Fruit fly (Drosophila melanogaster) whole organism, embryonic: ENCODE measurements around the gene CG42792.

Experiments
- BtbVII ChIP-seq: fragments of 200-800 bp; sonication (Bioruptor generic); optimal IDR thresholded peaks from 3 replicates; lab custom pipeline; 2017; ENCODE audit warnings: missing biosample characterization, mild to moderate bottlenecking, missing genetic modification characterization
- CG10147 ChIP-seq: fragments of 200-800 bp; sonication (Bioruptor generic); optimal IDR thresholded peaks from 2 replicates; lab custom pipeline; 2019; ENCODE audit warnings: missing biosample characterization, mild to moderate bottlenecking, missing genetic modification characterization, moderate library complexity
- CG10366 ChIP-seq: fragments of 200-800 bp; sonication (Bioruptor generic); IDR thresholded peaks from 2 replicates; pipeline ENCODE4 v1.3.6; 2022; ENCODE audit warnings: missing biosample characterization, missing genetic modification characterization
- CG11456 ChIP-seq: fragments of 200-800 bp; sonication (Bioruptor generic); IDR thresholded peaks from 3 replicates; pipeline ENCODE4 v1.3.6; 2022; ENCODE audit warnings: missing biosample characterization, missing genetic modification characterization
- CG11696 ChIP-seq: fragments of 200-800 bp; sonication (Bioruptor generic); IDR thresholded peaks from 2 replicates; pipeline ENCODE4 v1.3.6; 2022; ENCODE audit warnings: missing biosample characterization, missing genetic modification characterization
- CG11723 ChIP-seq: fragments of 200-800 bp; sonication (Bioruptor generic); optimal IDR thresholded peaks from 2 replicates; lab custom pipeline; 2017; ENCODE audit warnings: missing biosample characterization, mild to moderate bottlenecking, missing genetic modification characterization
- CG12769 ChIP-seq: fragments of 200-800 bp; sonication (Bioruptor generic); optimal IDR thresholded peaks from 2 replicates; lab custom pipeline; 2019; ENCODE audit warnings: missing biosample characterization, mild to moderate bottlenecking, missing genetic modification characterization, moderate library complexity
- CG13624 ChIP-seq: fragments of 200-800 bp; sonication (Bioruptor generic); optimal IDR thresholded peaks from 2 replicates; lab custom pipeline; 2016; ENCODE audit warnings: missing biosample characterization, missing genetic modification characterization
- CG15011 ChIP-seq: fragments of 200-800 bp; sonication (Bioruptor generic); optimal IDR thresholded peaks from 3 replicates; lab custom pipeline; 2018; ENCODE audit warnings: missing biosample characterization, mild to moderate bottlenecking, missing genetic modification characterization
- CG16815 ChIP-seq: fragments of 200-800 bp; sonication (Bioruptor generic); optimal IDR thresholded peaks from 3 replicates; lab custom pipeline; 2017; ENCODE audit warnings: missing biosample characterization, mild to moderate bottlenecking, missing genetic modification characterization
- CG17361 ChIP-seq: fragments of 200-800 bp; sonication (Bioruptor generic); IDR thresholded peaks from 3 replicates; pipeline ENCODE4 v1.3.6; 2022; ENCODE audit warnings: missing biosample characterization, missing genetic modification characterization
- CG17802 ChIP-seq: fragments of 200-800 bp; sonication (Bioruptor generic); optimal IDR thresholded peaks from 2 replicates; lab custom pipeline; 2018; ENCODE audit warnings: missing biosample characterization, mild to moderate bottlenecking, missing genetic modification characterization, moderate library complexity
- CG2875 ChIP-seq: fragments of 200-800 bp; sonication (Bioruptor generic); optimal IDR thresholded peaks from 2 replicates; lab custom pipeline; 2017; ENCODE audit warnings: missing biosample characterization, mild to moderate bottlenecking, missing genetic modification characterization, missing genetic modification reagents
- CG31224 ChIP-seq: fragments of 200-800 bp; sonication (Bioruptor generic); IDR thresholded peaks from 2 replicates; pipeline ENCODE4 v1.3.6; 2022; ENCODE audit warnings: missing biosample characterization, missing genetic modification characterization
- CG32767 ChIP-seq: fragments of 200-800 bp; sonication (Bioruptor generic); IDR thresholded peaks from 2 replicates; pipeline ENCODE4 v1.3.6; 2022; ENCODE audit warnings: missing biosample characterization, missing genetic modification characterization
- CG3847 ChIP-seq: fragments of 200-800 bp; sonication (Bioruptor generic); IDR thresholded peaks from 2 replicates; pipeline ENCODE4 v1.3.6; 2022; ENCODE audit warnings: missing biosample characterization, missing genetic modification characterization
- CG4328 ChIP-seq: fragments of 200-800 bp; sonication (Bioruptor generic); optimal IDR thresholded peaks from 3 replicates; lab custom pipeline; 2017; ENCODE audit warnings: missing biosample characterization, missing genetic modification reagents, missing genetic modification characterization
- CG5245 ChIP-seq: fragments of 200-800 bp; sonication (Bioruptor generic); optimal IDR thresholded peaks from 3 replicates; lab custom pipeline; 2016; ENCODE audit warnings: missing biosample characterization, missing genetic modification characterization
- CrebB ChIP-seq: fragments of 200-800 bp; sonication (Bioruptor generic); optimal IDR thresholded peaks from 3 replicates; lab custom pipeline; 2018; ENCODE audit warnings: missing biosample characterization, mild to moderate bottlenecking, missing genetic modification characterization
- E2f1 ChIP-seq: fragments of 200-800 bp; sonication (Bioruptor generic); IDR thresholded peaks from 2 replicates; pipeline ENCODE4 v1.3.6; 2022; ENCODE audit warnings: missing biosample characterization, missing genetic modification characterization
- E2f2 ChIP-seq: fragments of 200-800 bp; sonication (Bioruptor generic); IDR thresholded peaks from 2 replicates; pipeline ENCODE4 v1.3.6; 2022; ENCODE audit warnings: missing biosample characterization, missing genetic modification characterization
- H15 ChIP-seq: fragments of 200-800 bp; sonication (Bioruptor generic); IDR thresholded peaks from 3 replicates; pipeline ENCODE4 v1.3.6; 2022; ENCODE audit warnings: missing biosample characterization, missing genetic modification characterization
- HLHmδ ChIP-seq: fragments of 200-800 bp; sonication (Bioruptor generic); optimal IDR thresholded peaks from 2 replicates; lab custom pipeline; 2018; ENCODE audit warnings: missing biosample characterization, mild to moderate bottlenecking, missing genetic modification characterization, moderate library complexity
- Hey ChIP-seq: fragments of 200-800 bp; sonication (Bioruptor generic); optimal IDR thresholded peaks from 3 replicates; lab custom pipeline; 2018; ENCODE audit warnings: missing biosample characterization, mild to moderate bottlenecking, missing genetic modification characterization
- Hr51 ChIP-seq, 2 experiments: fragments of 200-800 bp; sonication (Bioruptor generic); optimal IDR thresholded peaks; 2 replicates in 1 of 2; 3 replicates in 1 of 2; lab custom pipeline; 2016 to 2018; ENCODE audit warnings: missing biosample characterization in 2 of 2, missing genetic modification characterization in 2 of 2, mild to moderate bottlenecking in 1 of 2, moderate library complexity in 1 of 2
- Myb ChIP-seq: fragments of 200-800 bp; sonication (Bioruptor generic); optimal IDR thresholded peaks from 2 replicates; lab custom pipeline; 2016; ENCODE audit warnings: missing biosample characterization, missing genetic modification characterization
- Nf-YA ChIP-seq: fragments of 200-800 bp; sonication (Bioruptor generic); IDR thresholded peaks from 2 replicates; pipeline ENCODE4 v1.3.6; 2022; ENCODE audit warnings: missing biosample characterization, missing genetic modification characterization
- Nf-YC ChIP-seq: fragments of 200-800 bp; optimal IDR thresholded peaks from 3 replicates; lab custom pipeline; 2019; ENCODE audit warnings: missing biosample characterization, mild to moderate bottlenecking, missing genetic modification characterization, moderate library complexity
- NfI ChIP-seq: fragments of 200-800 bp; sonication (Bioruptor generic); optimal IDR thresholded peaks from 3 replicates; lab custom pipeline; 2018; ENCODE audit warnings: missing biosample characterization, mild to moderate bottlenecking, missing genetic modification characterization, moderate library complexity
- Scr ChIP-seq: fragments of 200-800 bp; sonication (Bioruptor generic); IDR thresholded peaks from 2 replicates; pipeline ENCODE4 v1.3.6; 2022; ENCODE audit warnings: missing biosample characterization, missing genetic modification characterization; ENCODE audit not compliant: partially characterized antibody
- Usf ChIP-seq: fragments of 200-800 bp; sonication (Bioruptor generic); optimal IDR thresholded peaks from 2 replicates; lab custom pipeline; 2017; ENCODE audit warnings: missing genotype, missing biosample characterization, missing genetic modification characterization
- bcd ChIP-seq: fragments of 200-800 bp; sonication (Bioruptor generic); optimal IDR thresholded peaks from 2 replicates; lab custom pipeline; 2017; ENCODE audit warnings: missing biosample characterization, mild to moderate bottlenecking, missing genetic modification characterization
- crp ChIP-seq, 2 experiments: fragments of 200-800 bp; sonication (Bioruptor generic); optimal IDR thresholded peaks; 2 replicates in 1 of 2; 3 replicates in 1 of 2; lab custom pipeline; 2017; ENCODE audit warnings: missing biosample characterization in 2 of 2, missing genetic modification characterization in 2 of 2, mild to moderate bottlenecking in 1 of 2, moderate library complexity in 1 of 2
- gro ChIP-seq: fragments of 200-800 bp; sonication (Bioruptor generic); optimal IDR thresholded peaks from 2 replicates; lab custom pipeline; 2016; ENCODE audit warnings: missing biosample characterization, missing genetic modification characterization
- klu ChIP-seq: fragments of 200-800 bp; sonication (Bioruptor generic); IDR thresholded peaks from 2 replicates; pipeline ENCODE4 v1.3.6; 2022; ENCODE audit warnings: missing biosample characterization, missing genetic modification characterization
- lov ChIP-seq, 2 experiments: fragments of 200-800 bp in 1 of 2; fragments of >200 bp in 1 of 2; sonication (Bioruptor generic) in 1 of 2; IDR thresholded peaks in 1 of 2; optimal IDR thresholded peaks in 1 of 2; 2 replicates in 1 of 2; 3 replicates in 1 of 2; pipeline versions ENCODE4 v1.3.6 to Lab custom; 2017 to 2022; ENCODE audit warnings: missing biosample characterization in 1 of 2, missing genetic modification characterization in 1 of 2
- oc ChIP-seq: fragments of 200-800 bp; sonication (Bioruptor generic); optimal IDR thresholded peaks from 2 replicates; lab custom pipeline; 2018; ENCODE audit warnings: missing biosample characterization, mild to moderate bottlenecking, missing genetic modification characterization, moderate library complexity
- org-1 ChIP-seq: fragments of 200-800 bp; sonication (Bioruptor generic); optimal IDR thresholded peaks from 2 replicates; lab custom pipeline; 2017; ENCODE audit warnings: missing biosample characterization, missing genetic modification characterization
- pum ChIP-seq: fragments of 200-800 bp; sonication (Bioruptor generic); optimal IDR thresholded peaks from 2 replicates; lab custom pipeline; 2016; ENCODE audit warnings: missing biosample characterization, missing genetic modification characterization
- seq ChIP-seq: fragments of 200-800 bp; sonication (Bioruptor generic); IDR thresholded peaks from 2 replicates; pipeline ENCODE4 v1.3.6; 2022; ENCODE audit warnings: missing biosample characterization, missing genetic modification characterization
- tin ChIP-seq: fragments of 200-800 bp; sonication (Bioruptor generic); optimal IDR thresholded peaks from 3 replicates; lab custom pipeline; 2016; ENCODE audit warnings: missing biosample characterization, missing genetic modification characterization
- tio ChIP-seq: fragments of 200-800 bp; sonication (Bioruptor generic); optimal IDR thresholded peaks from 2 replicates; lab custom pipeline; 2017; ENCODE audit warnings: missing biosample characterization, missing genetic modification characterization, inconsistent platforms
- tna ChIP-seq: fragments of 200-800 bp; sonication (Bioruptor generic); IDR thresholded peaks from 2 replicates; pipeline ENCODE4 v1.3.6; 2022; ENCODE audit warnings: missing biosample characterization, missing genetic modification characterization; ENCODE audit not compliant: partially characterized antibody
- trem ChIP-seq: fragments of 200-800 bp; optimal IDR thresholded peaks from 3 replicates; lab custom pipeline; 2019; ENCODE audit warnings: missing biosample characterization, mild to moderate bottlenecking, missing genetic modification characterization, moderate library complexity
- trh ChIP-seq: fragments of 200-800 bp; sonication (Bioruptor generic); optimal IDR thresholded peaks from 2 replicates; lab custom pipeline; 2016; ENCODE audit warnings: missing biosample characterization, missing genetic modification characterization
- tx ChIP-seq: fragments of 200-800 bp; sonication (Bioruptor generic); optimal IDR thresholded peaks from 2 replicates; lab custom pipeline; 2016; ENCODE audit warnings: missing biosample characterization, missing genetic modification characterization
- unpg ChIP-seq: fragments of 200-800 bp; sonication (Bioruptor generic); optimal IDR thresholded peaks from 3 replicates; lab custom pipeline; 2018; ENCODE audit warnings: missing biosample characterization, mild to moderate bottlenecking, missing genetic modification characterization, moderate library complexity
- z ChIP-seq: fragments of 200-800 bp; sonication (Bioruptor generic); IDR thresholded peaks from 3 replicates; pipeline ENCODE4 v1.3.6; 2022; ENCODE audit warnings: missing biosample characterization, missing genetic modification characterization

Gene CG42792

DNA sequence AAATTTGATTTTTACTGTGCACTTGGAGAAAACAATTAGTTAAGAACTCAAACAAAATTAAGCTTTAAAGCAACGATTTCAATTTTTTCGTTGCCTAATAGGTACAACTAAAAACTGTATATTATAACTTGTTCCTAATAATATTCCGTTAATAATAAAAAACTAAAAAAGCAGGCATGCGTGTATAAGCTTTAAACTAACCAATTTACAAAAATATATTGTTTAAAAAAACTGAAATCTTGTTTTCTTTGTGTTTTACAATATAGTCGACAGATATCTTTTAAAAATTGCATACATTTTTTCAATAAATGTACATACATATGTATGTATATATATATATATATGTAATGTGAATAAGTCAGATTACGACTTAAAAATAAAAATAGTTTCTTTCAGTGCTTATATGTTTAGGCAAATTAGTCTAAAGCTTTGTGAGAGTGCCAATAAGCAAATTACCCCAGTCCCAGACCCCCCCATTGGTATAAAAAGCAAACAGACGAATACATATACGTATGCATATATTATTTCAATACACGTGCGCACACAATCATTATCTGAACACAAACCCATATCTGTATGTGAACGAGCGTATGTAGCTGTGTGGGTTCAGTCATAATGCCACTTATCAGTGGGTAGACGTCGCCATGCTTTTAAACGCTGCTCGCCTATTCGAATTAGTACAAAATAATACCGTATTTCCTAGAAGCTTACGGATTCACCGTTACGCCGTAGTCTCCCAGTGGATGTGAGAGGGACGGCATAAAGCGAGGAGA lies 47.8 kb upstream of the CG42792 start (continued):
- peak; percentile 50 for TF ChIP-seq HLHmδ (GFP tag; lab: Kevin White, UChicago)
- peak; percentile 57 for TF ChIP-seq tio (GFP tag; lab: Kevin White, UChicago)
- no peak for TF ChIP-seq seq (GFP tag; lab: Robert Waterston, UW)
- peak; percentile 47 for TF ChIP-seq BtbVII (GFP tag; lab: Kevin White, UChicago)
- TF ChIP-seq CG12769 (tag; lab: Kevin White, UChicago), result peak; percentile 99
- peak; percentile 5; the same call in 1 of the 2 replicates for TF ChIP-seq Nf-YA (GFP tag; lab: Robert Waterston, UW)
- no peak for TF ChIP-seq CG15011 (GFP tag; lab: Kevin White, UChicago)
- TF ChIP-seq CG5245 (GFP tag; lab: Kevin White, UChicago), result peak; percentile 1
- peak; percentile 69 for TF ChIP-seq Nf-YC (tag; lab: Kevin White, UChicago)
- TF ChIP-seq lov (optimal IDR thresholded peaks at IDR 0.05; lab: Kevin White, UChicago), result no peak
- TF ChIP-seq lov (GFP tag; IDR thresholded peaks at IDR 0.05; lab: Robert Waterston, UW), result no peak
- TF ChIP-seq pum, result peak; percentile 7
- TF ChIP-seq tna (GFP tag; lab: Robert Waterston, UW), result peak; percentile 38; the same call in 1 of the 2 replicates
- peak; percentile 56 for TF ChIP-seq Hey (tag; lab: Kevin White, UChicago)
- peak; percentile 70 for TF ChIP-seq CG2875
- TF ChIP-seq E2f1, result peak; percentile 53
- TF ChIP-seq bcd (GFP tag; lab: Kevin White, UChicago), result peak; percentile 74
- TF ChIP-seq CG32767 (GFP tag; lab: Robert Waterston, UW), result 0 out of 2 replicates have a peak, but pooled peaks have one; percentile 33
- TF ChIP-seq CG10147 (GFP tag; lab: Kevin White, UChicago), result peak; percentile 66
- peak; percentile 16 for TF ChIP-seq CrebB (tag; lab: Kevin White, UChicago)
- TF ChIP-seq klu, result no peak; the same call in 1 of the 2 replicates
- TF ChIP-seq CG31224 (GFP tag; lab: Robert Waterston, UW), result peak; percentile 93; the same call in 1 of the 2 replicates
- TF ChIP-seq tx (GFP tag; lab: Kevin White, UChicago), result no peak
- peak; percentile 58 for TF ChIP-seq NfI
- TF ChIP-seq CG11723 (GFP tag; lab: Kevin White, UChicago), result peak; percentile 3
- TF ChIP-seq crp (GFP tag; optimal IDR thresholded peaks at IDR 0.05; lab: Kevin White, UChicago), result no peak
- TF ChIP-seq Scr (GFP tag; lab: Robert Waterston, UW), result no peak
- TF ChIP-seq CG10366 (GFP tag; lab: Robert Waterston, UW), result peak; percentile 36; the same call in 1 of the 2 replicates
- TF ChIP-seq E2f2 (GFP tag; lab: Robert Waterston, UW), result no peak; the same call in 1 of the 2 replicates
- TF ChIP-seq CG11456 (GFP tag; lab: Robert Waterston, UW), result peak; percentile 41; the same call in 1 of the 3 replicates
- TF ChIP-seq trem, result peak; percentile 68
- TF ChIP-seq z (GFP tag; lab: Robert Waterston, UW), result peak; percentile 74
- TF ChIP-seq org-1, result peak; percentile 59
- 0 out of 2 replicates have a peak, but pooled peaks have one; percentile 12 for TF ChIP-seq CG11696 (GFP tag; lab: Robert Waterston, UW)
- peak; percentile 57 for TF ChIP-seq trh
- peak; percentile 47 for TF ChIP-seq gro (GFP tag; lab: Kevin White, UChicago)
- TF ChIP-seq CG16815 (GFP tag; lab: Kevin White, UChicago), result peak; percentile 48
- TF ChIP-seq CG13624 (GFP tag; lab: Kevin White, UChicago), result no peak
- peak; percentile 64 for TF ChIP-seq oc (tag; lab: Kevin White, UChicago)
- TF ChIP-seq tin, result peak; percentile 37
- peak; percentile 64 for TF ChIP-seq Usf
- peak; percentile 46 for TF ChIP-seq CG4328
- TF ChIP-seq CG17802 (tag; lab: Kevin White, UChicago), result no peak
- TF ChIP-seq CG17361 (GFP tag; lab: Robert Waterston, UW), result peak; percentile 97
- no peak for TF ChIP-seq Myb (GFP tag; lab: Kevin White, UChicago)
- peak in 1 of 2 experiments; percentile 88 for TF ChIP-seq Hr51 (GFP tag; optimal IDR thresholded peaks at IDR 0.05; lab: Kevin White, UChicago)
- peak; percentile 38; the same call in 1 of the 3 replicates for TF ChIP-seq H15
- no peak; the same call in 1 of the 2 replicates for TF ChIP-seq CG3847 (GFP tag; lab: Robert Waterston, UW)
- peak; percentile 71 for TF ChIP-seq unpg
